Worm (Caenorhabditis elegans) whole organism, late embryonic: ENCODE results near the gene iscu-1.

Experiments
- ceh-6 ChIP-seq: fragments of 200-800 bp; sonication (Bioruptor generic); optimal IDR thresholded peaks from 2 replicates; lab custom pipeline; 2018; ENCODE audit warnings: mild to moderate bottlenecking, missing genetic modification characterization, missing compliant biosample characterization
- elt-2 ChIP-seq: sonication (generic microtip); optimal IDR thresholded peaks from 2 replicates; lab custom pipeline; 2016; ENCODE audit warnings: missing genetic modification reagents, missing genetic modification characterization, missing compliant biosample characterization
- gmeb-2 ChIP-seq: sonication (generic microtip); optimal IDR thresholded peaks from 2 replicates; lab custom pipeline; 2016; ENCODE audit warnings: missing genetic modification characterization, inconsistent platforms, missing compliant biosample characterization
- hlh-8 ChIP-seq: sonication (generic microtip); optimal IDR thresholded peaks from 2 replicates; lab custom pipeline; 2016; ENCODE audit warnings: missing genotype, missing genetic modification characterization, missing compliant biosample characterization
- pha-4 ChIP-seq: fragments of 150-350 bp; optimal IDR thresholded peaks from 2 replicates; lab custom pipeline; 2018; ENCODE audit warnings: missing biosample characterization, missing genetic modification reagents, missing genetic modification characterization
- tbx-2 ChIP-seq: sonication (generic microtip); optimal IDR thresholded peaks from 2 replicates; lab custom pipeline; 2016; ENCODE audit warnings: missing genetic modification characterization, missing compliant biosample characterization
- unc-55 ChIP-seq: sonication (generic microtip); optimal IDR thresholded peaks from 2 replicates; lab custom pipeline; 2017; ENCODE audit warnings: missing biosample characterization, missing genetic modification reagents, missing genetic modification characterization
- unc-86 ChIP-seq: sonication (generic microtip); optimal IDR thresholded peaks from 2 replicates; lab custom pipeline; 2016; ENCODE audit warnings: missing genetic modification characterization, missing compliant biosample characterization

DNA sequence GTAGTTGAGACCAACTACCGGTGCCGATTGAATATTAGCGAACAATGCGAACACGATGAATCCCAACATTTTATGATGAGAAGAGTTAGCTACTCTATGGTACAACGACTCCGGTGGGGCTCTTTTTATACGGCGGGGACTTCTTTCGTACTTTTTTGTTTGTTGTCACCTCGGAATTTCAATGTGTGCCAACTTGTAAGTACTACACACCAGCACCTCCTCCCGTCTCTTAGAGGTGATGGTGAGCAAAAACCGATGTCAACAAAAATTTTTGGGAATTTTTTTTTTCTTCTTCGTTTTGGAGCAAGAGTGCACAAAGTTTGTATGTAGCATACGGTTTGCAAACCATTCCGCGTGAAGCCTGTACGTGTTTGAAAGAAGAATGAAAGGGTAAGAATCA lies 9.2 kb upstream of the iscu-1 start, which contains the start of gene Y45F10D.2:
- no peak for TF ChIP-seq ceh-6 (GFP tag; lab: Kevin White, UChicago)
- no peak for TF ChIP-seq unc-86 (tag; lab: Kevin White, UChicago)
- no peak for TF ChIP-seq tbx-2 (tag; lab: Kevin White, UChicago)
- TF ChIP-seq hlh-8 (tag; lab: Kevin White, UChicago): no peak
- TF ChIP-seq gmeb-2 (tag; lab: Kevin White, UChicago): no peak
- no peak for TF ChIP-seq elt-2 (tag; lab: Kevin White, UChicago)
- no peak for TF ChIP-seq unc-55
- no peak for TF ChIP-seq pha-4
